Fruit fly (Drosophila melanogaster): Measurements from ENCODE around the gene Hel89B.

The Hel89B gene

DNA sequence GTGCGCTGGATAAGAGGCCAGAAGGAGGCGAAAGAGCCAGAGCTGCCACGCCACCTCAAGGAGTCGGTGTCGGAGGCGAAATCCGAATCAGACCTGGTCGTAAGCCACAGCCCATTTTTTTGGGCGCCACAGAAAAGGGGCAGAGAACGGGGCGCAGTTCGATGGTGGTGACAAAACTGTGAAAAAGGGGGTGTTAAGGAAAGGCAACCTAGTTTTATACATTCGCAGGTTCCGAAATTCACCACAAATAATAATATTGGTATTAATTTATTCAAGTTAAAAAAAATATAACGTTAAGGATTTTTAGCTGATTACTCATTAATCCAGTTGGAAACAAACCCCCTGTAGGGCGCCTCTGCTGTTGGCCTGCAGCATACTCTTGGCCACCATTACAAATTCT, 50.5 kb downstream of the Hel89B start:
- TF ChIP-seq D1 (tag; optimal IDR thresholded peaks at IDR 0.05): no peak
- no peak for TF ChIP-seq CG15710 (tag; optimal IDR thresholded peaks at IDR 0.05)
- TF ChIP-seq CG14655 (GFP tag; optimal IDR thresholded peaks at IDR 0.05): peak; percentile 21

DNA sequence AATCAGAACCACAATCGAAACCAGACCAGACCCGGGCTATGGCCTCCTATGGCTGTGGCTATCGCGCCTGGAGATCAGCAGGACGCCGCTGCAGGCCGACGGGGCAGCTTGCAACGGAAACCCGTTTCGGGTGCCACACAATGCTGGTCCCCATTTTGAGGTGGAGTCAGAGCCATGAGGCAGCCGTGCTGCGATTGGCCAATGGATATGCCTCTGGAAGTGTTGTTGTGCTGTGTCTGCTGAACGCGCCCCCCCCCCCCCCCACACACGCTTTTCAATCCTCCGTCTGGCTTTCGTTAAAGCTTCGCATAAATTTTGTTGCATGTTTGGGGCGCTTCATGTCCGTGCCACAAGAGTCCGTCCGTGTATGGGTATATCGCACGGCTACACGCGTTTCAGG, 51.0 kb downstream of the Hel89B start:
- 0 out of 3 replicates have a peak, but pooled peaks have one; percentile 10 for TF ChIP-seq CG4496 (GFP tag; IDR thresholded peaks at IDR 0.05)
- TF ChIP-seq EcR (GFP tag; optimal IDR thresholded peaks at IDR 0.05): no peak

DNA sequence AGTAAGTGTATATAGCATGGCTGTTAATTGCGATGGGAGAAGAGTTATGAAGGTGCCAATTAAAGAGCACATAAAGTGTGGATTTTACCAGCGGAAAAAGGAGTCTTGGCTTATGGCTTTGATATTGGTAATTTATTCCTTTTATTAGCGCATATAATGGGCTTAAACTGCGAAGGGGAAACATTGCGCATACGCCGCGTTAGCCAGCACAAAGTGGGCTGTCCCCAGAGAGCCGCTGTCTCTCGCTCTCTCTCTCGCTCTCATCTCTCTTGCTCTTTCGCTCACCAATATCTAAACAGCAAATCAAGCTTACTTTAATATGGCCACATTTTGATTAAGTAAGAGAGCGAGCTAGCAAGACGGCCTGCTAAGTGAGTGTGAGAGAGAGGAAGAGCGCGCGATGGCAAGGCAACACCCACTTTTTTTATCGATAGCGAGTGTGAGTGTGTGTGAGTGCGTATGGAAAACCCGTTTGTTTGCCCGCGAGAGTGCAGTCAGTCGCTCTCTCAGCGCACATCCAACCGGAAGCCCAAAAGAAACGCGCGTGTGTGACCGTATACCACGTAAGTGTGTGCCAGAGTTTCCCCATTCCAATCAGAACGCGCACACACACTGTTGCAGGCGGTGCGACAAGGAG, 52.6 kb downstream of the Hel89B start, which contains the start of gene pnr:
TSS of gene pnr (plus strand) at position 493 of the 637 bp plus-strand sequence.
- no peak for TF ChIP-seq CG12605 (GFP tag; IDR thresholded peaks at IDR 0.05)
- TF ChIP-seq CG32121 (GFP tag; IDR thresholded peaks at IDR 0.05): peak; percentile 33; the same call in 1 of the 2 replicates
- TF ChIP-seq Pif1A (GFP tag; optimal IDR thresholded peaks at IDR 0.05): no peak
- TF ChIP-seq Ets98B (GFP tag; IDR thresholded peaks at IDR 0.05): no peak
- peak; percentile 14 for TF ChIP-seq gl (tag; optimal IDR thresholded peaks at IDR 0.05)
- TF ChIP-seq CG4496 (GFP tag; IDR thresholded peaks at IDR 0.05): no peak
- no peak for TF ChIP-seq CG34367 (tag; optimal IDR thresholded peaks at IDR 0.05)
- no peak for TF ChIP-seq Snoo (tag; optimal IDR thresholded peaks at IDR 0.05)
- TF ChIP-seq CG9948 (tag; optimal IDR thresholded peaks at IDR 0.05): no peak
- TF ChIP-seq CG10348 (GFP tag; IDR thresholded peaks at IDR 0.05): no peak
- no peak for TF ChIP-seq CG8301 (tag; optimal IDR thresholded peaks at IDR 0.05)
- no peak for TF ChIP-seq D1 (tag; optimal IDR thresholded peaks at IDR 0.05)
- TF ChIP-seq Pif1B (GFP tag; optimal IDR thresholded peaks at IDR 0.05): no peak
- no peak for TF ChIP-seq CG14655 (GFP tag; optimal IDR thresholded peaks at IDR 0.05)
- TF ChIP-seq CG8159 (tag; optimal IDR thresholded peaks at IDR 0.05): no peak
- TF ChIP-seq rn (GFP tag; IDR thresholded peaks at IDR 0.05): 0 out of 2 replicates have a peak, but pooled peaks have one; percentile 27
- peak; percentile 20 for TF ChIP-seq EcR (GFP tag; optimal IDR thresholded peaks at IDR 0.05)
- TF ChIP-seq CG17806 (tag; optimal IDR thresholded peaks at IDR 0.05): no peak
- no peak for TF ChIP-seq CG15710 (tag; optimal IDR thresholded peaks at IDR 0.05)
- no peak for TF ChIP-seq CG13204 (GFP tag; optimal IDR thresholded peaks at IDR 0.05)
- 0 out of 3 replicates have a peak, but pooled peaks have one; percentile 29 for TF ChIP-seq fd96Ca (GFP tag; IDR thresholded peaks at IDR 0.05)

DNA sequence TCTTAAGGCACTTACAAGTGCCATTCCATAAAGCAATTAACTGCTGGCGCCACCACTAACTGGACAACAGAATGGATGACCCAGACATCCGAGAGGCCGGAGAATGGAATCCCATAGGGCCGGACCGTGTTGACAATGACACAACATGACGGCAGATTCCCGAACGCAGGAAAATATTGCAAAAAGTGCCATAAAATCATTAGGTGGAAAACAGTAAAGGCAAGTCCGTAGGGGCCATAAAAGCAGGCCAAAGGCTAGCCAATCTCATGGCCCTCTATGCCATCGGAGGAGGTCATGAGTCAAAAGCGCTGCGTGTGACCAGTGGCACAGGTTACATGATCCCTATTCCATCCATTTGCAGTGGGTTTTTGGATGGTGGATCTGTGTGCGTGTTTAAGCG, 55.6 kb downstream of the Hel89B start:
- TF ChIP-seq CG17806 (tag; optimal IDR thresholded peaks at IDR 0.05): no peak
- TF ChIP-seq CG8159 (tag; optimal IDR thresholded peaks at IDR 0.05): no peak
- no peak for TF ChIP-seq CG10348 (GFP tag; IDR thresholded peaks at IDR 0.05)
- no peak for TF ChIP-seq CG4496 (GFP tag; IDR thresholded peaks at IDR 0.05)
- TF ChIP-seq CG15710 (tag; optimal IDR thresholded peaks at IDR 0.05): no peak
- TF ChIP-seq CG32121 (GFP tag; IDR thresholded peaks at IDR 0.05): no peak
- TF ChIP-seq Snoo (tag; optimal IDR thresholded peaks at IDR 0.05): no peak

DNA sequence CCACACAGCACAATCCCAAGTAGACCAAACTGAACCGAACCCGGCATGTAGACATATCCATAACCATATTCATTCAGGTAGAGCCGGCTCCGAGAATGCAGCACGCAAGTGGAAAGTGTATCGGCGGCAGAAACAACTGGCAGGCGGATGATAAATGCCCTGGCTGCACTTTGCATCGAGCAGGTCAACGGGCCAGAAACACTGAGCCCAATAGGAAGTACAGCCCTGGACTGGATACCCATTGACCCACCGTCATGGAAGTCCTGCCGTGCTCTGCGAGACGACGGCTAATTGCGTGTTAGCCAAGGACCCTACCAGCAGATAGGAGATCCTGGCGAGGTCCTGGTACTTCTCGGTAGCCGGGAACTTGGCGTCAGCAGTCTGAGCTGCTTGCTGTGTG, 56.5 kb downstream of the Hel89B start:
- no peak for TF ChIP-seq CG34367 (tag; optimal IDR thresholded peaks at IDR 0.05)
- no peak for TF ChIP-seq Snoo (tag; optimal IDR thresholded peaks at IDR 0.05)
- no peak for TF ChIP-seq CG13204 (GFP tag; optimal IDR thresholded peaks at IDR 0.05)
- TF ChIP-seq CG15710 (tag; optimal IDR thresholded peaks at IDR 0.05): no peak
- no peak for TF ChIP-seq Pif1A (GFP tag; optimal IDR thresholded peaks at IDR 0.05)
- TF ChIP-seq CG8159 (tag; optimal IDR thresholded peaks at IDR 0.05): no peak
- TF ChIP-seq CG12605 (GFP tag; IDR thresholded peaks at IDR 0.05): no peak
- no peak for TF ChIP-seq EcR (GFP tag; optimal IDR thresholded peaks at IDR 0.05)
- no peak for TF ChIP-seq CG32121 (GFP tag; IDR thresholded peaks at IDR 0.05)
- TF ChIP-seq rn (GFP tag; IDR thresholded peaks at IDR 0.05): no peak
- TF ChIP-seq D1 (tag; optimal IDR thresholded peaks at IDR 0.05): no peak
- no peak for TF ChIP-seq CG4496 (GFP tag; IDR thresholded peaks at IDR 0.05)
- no peak for TF ChIP-seq gl (tag; optimal IDR thresholded peaks at IDR 0.05)
- no peak for TF ChIP-seq Ets98B (GFP tag; IDR thresholded peaks at IDR 0.05)
- TF ChIP-seq CG17806 (tag; optimal IDR thresholded peaks at IDR 0.05): no peak
- no peak for TF ChIP-seq Pif1B (GFP tag; optimal IDR thresholded peaks at IDR 0.05)
- TF ChIP-seq fd96Ca (GFP tag; IDR thresholded peaks at IDR 0.05): no peak
- TF ChIP-seq CG10348 (GFP tag; IDR thresholded peaks at IDR 0.05): no peak
- TF ChIP-seq CG14655 (GFP tag; optimal IDR thresholded peaks at IDR 0.05): no peak

DNA sequence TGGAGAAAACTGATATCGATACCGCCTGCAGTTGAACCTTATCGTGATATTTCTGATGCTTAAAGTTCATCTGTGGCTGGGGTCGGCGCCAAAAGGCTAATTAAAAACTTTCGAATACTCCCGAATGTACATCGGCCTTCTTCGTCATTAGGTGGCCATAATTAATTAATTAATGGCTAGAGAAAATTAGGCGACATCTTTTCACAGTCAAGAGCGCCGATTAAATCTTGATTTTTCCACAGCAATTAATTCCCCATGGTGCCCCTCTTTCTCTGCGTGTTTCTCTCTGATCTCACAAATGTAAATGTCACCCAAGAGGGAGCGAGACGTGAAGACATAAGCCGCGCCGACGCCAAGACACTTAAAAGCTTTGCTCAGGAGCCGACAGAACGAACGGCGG, 57.3 kb downstream of the Hel89B start:
- TF ChIP-seq EcR (GFP tag; optimal IDR thresholded peaks at IDR 0.05) (no peak), CG8301 (tag; optimal IDR thresholded peaks at IDR 0.05) (no peak), Ets98B (GFP tag; IDR thresholded peaks at IDR 0.05) (no peak), D1 (tag; optimal IDR thresholded peaks at IDR 0.05) (no peak), CG15710 (tag; optimal IDR thresholded peaks at IDR 0.05) (no peak), CG17806 (tag; optimal IDR thresholded peaks at IDR 0.05) (no peak), CG4496 (GFP tag; IDR thresholded peaks at IDR 0.05) (no peak), Pif1B (GFP tag; optimal IDR thresholded peaks at IDR 0.05) (no peak), CG12605 (GFP tag; IDR thresholded peaks at IDR 0.05) (no peak), CG32121 (GFP tag; IDR thresholded peaks at IDR 0.05) (no peak)

Measured in whole organism, pupa.